Fruit fly (Drosophila melanogaster) whole organism, pupa: Measurements from ENCODE around the gene CG42467.

Experiments
- CG10348 ChIP-seq: fragments of 200-800 bp; sonication (Bioruptor generic); IDR thresholded peaks from 2 replicates; pipeline ENCODE4 v1.3.6; 2022; ENCODE audit warnings: missing biosample characterization, missing genetic modification characterization
- CG15710 ChIP-seq: fragments of 200-800 bp; sonication (Bioruptor generic); optimal IDR thresholded peaks from 2 replicates; lab custom pipeline; 2018; ENCODE audit warnings: missing biosample characterization, mild to moderate bottlenecking, missing genetic modification characterization, moderate library complexity
- CG34367 ChIP-seq: fragments of 200-800 bp; sonication (Bioruptor generic); optimal IDR thresholded peaks from 2 replicates; lab custom pipeline; 2018; ENCODE audit warnings: missing biosample characterization, mild to moderate bottlenecking, missing genetic modification characterization
- fd96Ca ChIP-seq: fragments of 200-800 bp; sonication (Bioruptor generic); IDR thresholded peaks from 3 replicates; pipeline ENCODE4 v1.3.6; 2022; ENCODE audit warnings: missing biosample characterization, missing genetic modification characterization

dm6 chr2L:3692466-3692865 lies 8.6 kb upstream of the CG42467 start, which contains the start of gene CG16704:
- TF ChIP-seq CG34367 (tag; lab: Kevin White, UChicago) (no peak), fd96Ca (GFP tag; lab: Robert Waterston, UW) (no peak), CG15710 (no peak), CG10348 (GFP tag; lab: Robert Waterston, UW) (no peak)
